Fruit fly (Drosophila melanogaster) whole organism, wandering third instar larva: ENCODE results near the gene Gr64b.

Experiments used
- Abd-B ChIP-seq: fragments of >200 bp; optimal IDR thresholded peaks from 2 replicates; lab custom pipeline; 2017; ENCODE audit warnings: missing biosample characterization, missing genetic modification characterization
- Hr78 ChIP-seq: fragments of >200 bp; optimal IDR thresholded peaks from 2 replicates; lab custom pipeline; 2017; ENCODE audit warnings: missing biosample characterization, missing genetic modification characterization
- Hr83 ChIP-seq: fragments of 200-300 bp; sonication (Bioruptor generic); optimal IDR thresholded peaks from 2 replicates; lab custom pipeline; 2016; ENCODE audit warnings: missing biosample characterization, mild to moderate bottlenecking, missing genetic modification characterization, moderate library complexity; ENCODE audit not compliant: poor library complexity, severe bottlenecking
- Mio ChIP-seq: sonication (Bioruptor generic); optimal IDR thresholded peaks from 2 replicates; lab custom pipeline; 2016; ENCODE audit warnings: missing biosample characterization, missing genetic modification characterization

- TF ChIP-seq Hr78 (GFP tag; lab: Kevin White, UChicago) (no peak), Mio (GFP tag; lab: Kevin White, UChicago) (no peak), Hr83 (GFP tag; lab: Kevin White, UChicago) (no peak), Abd-B (GFP tag; lab: Kevin White, UChicago) (no peak)
These were observed 18.3 kb upstream of the Gr64b start for dm6 chr3L:4010122-4010521.
